Fruit fly (Drosophila melanogaster) S2 (cell line): ENCODE data around the gene CG11158.

Source experiments
- CG8478 ChIP-seq: fragments of >200 bp; optimal IDR thresholded peaks from 2 replicates; lab custom pipeline; 2018
- CTCF ChIP-seq, 2 experiments: fragments of >200 bp; optimal IDR thresholded peaks; 2 replicates each; lab custom pipeline; 2018

DNA sequence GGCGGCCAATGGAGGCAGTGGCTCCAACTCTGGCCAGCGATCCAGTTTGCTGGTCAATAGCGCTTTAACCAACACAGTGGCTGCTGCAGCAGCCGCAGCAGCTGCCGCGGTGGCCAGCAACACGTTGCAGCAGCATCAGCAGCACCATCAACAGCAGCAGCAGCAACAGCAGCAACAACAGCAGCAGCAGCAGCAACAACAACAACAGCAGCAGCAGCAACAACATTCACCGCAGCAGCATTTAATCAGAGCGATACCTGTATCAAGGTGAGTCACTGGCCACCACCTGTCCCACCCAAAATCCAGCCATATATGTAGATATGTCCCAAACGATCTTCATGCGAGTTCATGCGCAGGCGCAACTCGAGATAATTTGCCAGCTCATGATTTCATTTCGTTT, 33.0 kb upstream of the CG11158 start:
- TF ChIP-seq CG8478 = no peak
- no peak for TF ChIP-seq CTCF (optimal IDR thresholded peaks at IDR 0.05; lab: Kevin White, UChicago)
